Worm (Caenorhabditis elegans): Measurements from ENCODE around the gene W08E12.7.

Gene W08E12.7

DNA sequence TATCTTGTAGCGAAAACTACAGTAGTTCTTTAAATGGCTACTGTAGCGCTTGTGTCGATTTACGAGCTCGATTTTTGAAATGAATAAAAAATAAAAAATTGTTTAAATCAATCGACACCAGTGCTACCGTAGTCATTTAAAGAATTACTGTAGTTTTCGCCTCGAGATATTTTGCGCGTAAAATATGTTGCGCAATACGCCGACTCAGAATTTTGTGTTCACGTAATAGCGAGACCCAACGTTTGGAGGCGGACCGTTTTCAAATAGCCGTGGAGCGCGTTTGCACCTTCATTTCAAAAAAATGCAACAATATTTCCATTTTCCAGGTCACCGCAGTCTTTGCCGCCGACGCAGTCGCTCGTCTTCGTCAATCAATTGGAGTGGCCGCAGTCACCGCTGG lies 34.7 kb upstream of the W08E12.7 start:
- no peak for TF ChIP-seq attf-6 (GFP tag; IDR thresholded peaks at IDR 0.05)
- TF ChIP-seq ztf-6 (GFP tag; IDR thresholded peaks at IDR 0.05): no peak
- TF ChIP-seq F37B4.10 (GFP tag; IDR thresholded peaks at IDR 0.05): 0 out of 2 replicates have a peak, but pooled peaks have one; percentile 56
- no peak for TF ChIP-seq nfya-1 (tag; optimal IDR thresholded peaks at IDR 0.05; ENCODE audit: borderline replicate concordance, insufficient read depth)

DNA sequence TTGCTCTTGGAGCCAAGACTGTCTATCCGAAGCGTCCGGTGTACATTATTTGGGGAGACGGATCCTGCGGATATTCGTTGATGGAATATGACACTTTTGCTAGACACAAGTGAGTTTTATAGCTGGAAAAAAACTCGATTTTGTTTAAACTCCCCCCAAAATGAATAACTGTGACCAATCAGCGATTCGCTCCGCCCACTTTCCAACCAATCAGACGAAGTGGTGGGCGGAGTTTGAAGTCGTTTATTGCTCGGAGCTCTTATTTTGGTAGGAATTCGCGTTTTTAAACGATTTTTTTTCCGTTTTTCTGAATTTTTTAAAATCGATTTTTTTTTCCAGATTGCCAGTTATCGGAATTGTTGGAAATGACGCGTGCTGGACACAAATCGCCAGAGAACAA lies 33.2 kb upstream of the W08E12.7 start:
- TF ChIP-seq ztf-18 (tag; optimal IDR thresholded peaks at IDR 0.05): no peak
- no peak for TF ChIP-seq F52B5.7 (tag; optimal IDR thresholded peaks at IDR 0.05)
- no peak for TF ChIP-seq egl-18 (GFP tag; IDR thresholded peaks at IDR 0.05)
- no peak for TF ChIP-seq hlh-12 (tag; optimal IDR thresholded peaks at IDR 0.05)
- no peak for TF ChIP-seq B0336.3 (GFP tag; IDR thresholded peaks at IDR 0.05)
- no peak for TF ChIP-seq lin-40 (tag; optimal IDR thresholded peaks at IDR 0.05)
- no peak for TF ChIP-seq dpff-1 (tag; optimal IDR thresholded peaks at IDR 0.05)
- peak; percentile 73 for TF ChIP-seq nfyb-1 (GFP tag; IDR thresholded peaks at IDR 0.05)

DNA sequence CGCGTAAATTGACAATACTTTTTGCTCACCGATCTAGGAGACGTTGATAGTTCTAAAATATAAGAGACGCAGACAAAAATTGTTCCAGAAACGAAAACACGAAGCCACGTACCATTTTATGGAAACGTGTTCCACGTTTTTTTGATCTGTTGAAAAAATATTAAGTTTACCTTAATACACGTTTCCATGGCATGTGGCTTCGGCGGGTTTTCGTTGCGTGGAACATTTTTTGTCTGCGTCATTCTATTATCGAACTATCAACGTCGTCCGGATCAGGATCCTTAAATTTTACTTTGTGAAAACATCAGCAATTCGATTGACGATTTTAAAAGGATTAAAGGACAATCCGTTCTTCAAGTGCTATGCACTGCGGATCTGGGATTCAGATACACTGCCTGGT lies 29.3 kb upstream of the W08E12.7 start, which contains the start of gene T26C12.2:
TSS of gene T26C12.2 (minus strand) at position 101 of the 400 bp plus-strand sequence.
- TF ChIP-seq egl-18 (GFP tag; IDR thresholded peaks at IDR 0.05) (no peak), ekl-4 (GFP tag; IDR thresholded peaks at IDR 0.05) (no peak), B0019.2 (GFP tag; conservative IDR thresholded peaks at IDR 0.05) (no peak), ztf-25 (GFP tag; IDR thresholded peaks at IDR 0.05) (no peak), attf-5 (GFP tag; optimal IDR thresholded peaks at IDR 0.05) (no peak), sdz-38 (tag; optimal IDR thresholded peaks at IDR 0.05) (no peak), mes-4 (tag; optimal IDR thresholded peaks at IDR 0.05) (no peak), F52B5.7 (tag; optimal IDR thresholded peaks at IDR 0.05) (no peak)

DNA sequence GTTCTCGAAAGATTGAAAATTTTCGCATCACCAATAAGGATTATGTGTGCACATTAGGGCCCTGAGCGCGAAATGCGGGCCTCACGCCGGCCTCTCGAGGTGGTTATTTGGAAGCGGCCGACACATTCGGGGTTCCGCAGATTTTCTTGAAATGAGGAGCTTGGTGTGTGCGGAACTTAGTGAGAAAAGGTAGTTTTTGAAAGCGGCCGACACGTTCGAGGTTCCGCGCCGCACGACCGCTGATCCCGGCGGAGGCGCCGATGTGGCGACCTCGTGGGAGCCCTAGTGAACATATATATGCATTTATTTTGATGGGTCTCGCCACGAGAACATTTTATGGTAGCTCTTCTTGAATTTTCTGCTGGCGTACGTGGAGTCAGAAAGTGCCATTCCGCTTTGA lies 28.1 kb upstream of the W08E12.7 start:
- TF ChIP-seq Y67H2A.10 (GFP tag; conservative IDR thresholded peaks at IDR 0.05) (no peak), snpc-4 (GFP tag; optimal IDR thresholded peaks at IDR 0.05) (no peak), snpc-4 (tag; optimal IDR thresholded peaks at IDR 0.05) (peak in 3 of 4 experiments; percentile 25 to 79 (median 30)), Y95B8A.8 (GFP tag; IDR thresholded peaks at IDR 0.05) (no peak), xnd-1 (tag; optimal IDR thresholded peaks at IDR 0.05) (no peak), zfh-2 (GFP tag; conservative IDR thresholded peaks at IDR 0.05) (peak; percentile 64)

DNA sequence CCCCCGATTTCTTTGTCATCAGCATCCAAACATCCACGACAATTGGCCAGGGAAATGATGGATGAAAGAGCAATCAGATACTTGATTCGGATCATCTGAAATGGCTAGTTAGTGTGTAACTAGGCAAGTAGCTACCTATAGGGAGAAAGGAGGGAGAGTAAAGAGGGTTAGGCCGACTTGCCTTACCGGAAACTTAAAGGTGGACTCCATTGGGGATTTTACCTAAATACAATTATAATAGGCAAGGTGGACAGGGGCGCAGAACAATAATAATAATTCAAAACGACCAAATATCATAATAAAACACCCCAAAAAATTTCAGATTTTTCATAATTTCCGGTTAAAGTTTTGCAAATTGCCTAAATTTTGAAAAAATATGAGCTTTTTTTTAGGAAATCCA lies 27.4 kb upstream of the W08E12.7 start, which contains the start of gene clec-173:
TSS of gene clec-173 (minus strand) at position 101 of the 400 bp plus-strand sequence.
- no peak for TF ChIP-seq ztf-28 (GFP tag; IDR thresholded peaks at IDR 0.05)
- TF ChIP-seq B0336.3 (GFP tag; IDR thresholded peaks at IDR 0.05): no peak
- no peak for TF ChIP-seq ztf-22 (GFP tag; optimal IDR thresholded peaks at IDR 0.05)
- TF ChIP-seq lin-26 (GFP tag; IDR thresholded peaks at IDR 0.05): no peak

DNA sequence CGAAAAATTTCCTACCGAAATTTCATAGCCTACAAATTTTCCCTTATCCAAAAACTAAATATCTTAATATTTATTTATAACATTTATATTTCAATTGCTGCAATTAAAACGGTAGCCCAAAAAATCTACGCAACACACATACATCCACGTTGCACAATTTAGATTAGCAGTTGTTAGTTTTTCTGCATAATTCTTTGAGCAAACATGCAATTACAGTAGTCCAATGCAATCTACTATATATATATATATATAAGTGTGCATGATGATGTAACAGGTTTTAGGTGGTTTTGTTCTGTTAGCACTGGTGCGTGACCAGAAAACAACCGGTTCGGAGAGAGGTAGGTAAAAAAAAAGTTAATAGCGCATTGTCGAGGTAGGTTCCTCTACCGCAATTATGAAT lies 23.6 kb upstream of the W08E12.7 start:
- TF ChIP-seq ztf-22 (GFP tag; optimal IDR thresholded peaks at IDR 0.05) (no peak), lin-26 (GFP tag; IDR thresholded peaks at IDR 0.05) (no peak), nhr-90 (tag; optimal IDR thresholded peaks at IDR 0.05) (no peak), T26A5.8 (tag; optimal IDR thresholded peaks at IDR 0.05) (no peak), attf-3 (GFP tag; conservative IDR thresholded peaks at IDR 0.05) (no peak), ztf-25 (GFP tag; IDR thresholded peaks at IDR 0.05) (no peak), F52B5.7 (tag; optimal IDR thresholded peaks at IDR 0.05) (no peak), nhr-27 (tag; optimal IDR thresholded peaks at IDR 0.05) (no peak), ceh-58 (GFP tag; IDR thresholded peaks at IDR 0.05) (no peak), F23B12.7 (tag; optimal IDR thresholded peaks at IDR 0.05; ENCODE audit: insufficient read depth) (no peak), hmg-1.2 (GFP tag; IDR thresholded peaks at IDR 0.05) (no peak)

Measured in whole organism, young adult.